Fruit fly (Drosophila melanogaster): ENCODE measurements around the gene CG11970.

The CG11970 gene

dm6 chr3R:9031797-9032418 is 47.4 kb downstream of the CG11970 start:
- TF ChIP-seq fkh (GFP tag; optimal IDR thresholded peaks at IDR 0.05): no peak
- TF ChIP-seq CG4318 (GFP tag; optimal IDR thresholded peaks at IDR 0.05): peak; percentile 98
- peak; percentile 97 for TF ChIP-seq CG11294 (GFP tag; IDR thresholded peaks at IDR 0.05)
- TF ChIP-seq salr (GFP tag; optimal IDR thresholded peaks at IDR 0.05): peak; percentile 97 to 99
- TF ChIP-seq svp (GFP tag): peak; percentile 99
- TF ChIP-seq CG6854 (GFP tag; optimal IDR thresholded peaks at IDR 0.05): peak; percentile 97
- TF ChIP-seq Eip78C (GFP tag): peak; percentile 100
- peak; percentile 95 for TF ChIP-seq CG8319 (GFP tag; optimal IDR thresholded peaks at IDR 0.05)
- peak; percentile 98 for TF ChIP-seq CG6808 (GFP tag; optimal IDR thresholded peaks at IDR 0.05)
- peak; percentile 98 for TF ChIP-seq CG11762 (GFP tag; optimal IDR thresholded peaks at IDR 0.05; ENCODE audit: insufficient read depth)
- peak; percentile 100 for TF ChIP-seq CG8119 (GFP tag; IDR thresholded peaks at IDR 0.05)
- TF ChIP-seq Sox14 (GFP tag; optimal IDR thresholded peaks at IDR 0.05): peak; percentile 99
- TF ChIP-seq CG3032 (tag; optimal IDR thresholded peaks at IDR 0.05): peak; percentile 98
- TF ChIP-seq net (GFP tag; optimal IDR thresholded peaks at IDR 0.05): peak; percentile 99
- peak; percentile 97 for TF ChIP-seq CG34406 (GFP tag; optimal IDR thresholded peaks at IDR 0.05)
- TF ChIP-seq dac (GFP tag; optimal IDR thresholded peaks at IDR 0.05): peak; percentile 99
- peak; percentile 99 for TF ChIP-seq CG6163 (GFP tag; IDR thresholded peaks at IDR 0.05)
- TF ChIP-seq CG10669 (GFP tag; optimal IDR thresholded peaks at IDR 0.05): peak; percentile 99
- peak; percentile 94 for TF ChIP-seq Sox15 (GFP tag; optimal IDR thresholded peaks at IDR 0.05)
- TF ChIP-seq acj6 (GFP tag; optimal IDR thresholded peaks at IDR 0.05): peak; percentile 98
- peak; percentile 97 for TF ChIP-seq CG9139 (GFP tag; optimal IDR thresholded peaks at IDR 0.05)
- peak; percentile 98 for TF ChIP-seq CG16779 (tag; optimal IDR thresholded peaks at IDR 0.05)
- peak; percentile 97 for TF ChIP-seq vri (GFP tag; optimal IDR thresholded peaks at IDR 0.05)
- TF ChIP-seq Ets96B (tag; optimal IDR thresholded peaks at IDR 0.05): peak; percentile 99
- peak; percentile 98 to 99 for TF ChIP-seq ss (GFP tag; optimal IDR thresholded peaks at IDR 0.05)
- TF ChIP-seq fd85E (GFP tag; optimal IDR thresholded peaks at IDR 0.05): peak; percentile 95
- TF ChIP-seq CG7368 (GFP tag; optimal IDR thresholded peaks at IDR 0.05): peak; percentile 98
- TF ChIP-seq topi (GFP tag; optimal IDR thresholded peaks at IDR 0.05): peak; percentile 97
- TF ChIP-seq spab (GFP tag; optimal IDR thresholded peaks at IDR 0.05): peak; percentile 99
- peak; percentile 99 for TF ChIP-seq OdsH (GFP tag; optimal IDR thresholded peaks at IDR 0.05)
- peak; percentile 98 for TF ChIP-seq Sox102F (GFP tag; optimal IDR thresholded peaks at IDR 0.05)
- TF ChIP-seq Smox (GFP tag; optimal IDR thresholded peaks at IDR 0.05): peak; percentile 96
- TF ChIP-seq Eip93F (GFP tag; optimal IDR thresholded peaks at IDR 0.05): peak; percentile 94
- TF ChIP-seq Eip75B (GFP tag; optimal IDR thresholded peaks at IDR 0.05): peak; percentile 99
- peak; percentile 99 for TF ChIP-seq Lpt (GFP tag; optimal IDR thresholded peaks at IDR 0.05)
- peak; percentile 97 for TF ChIP-seq dsx (GFP tag; optimal IDR thresholded peaks at IDR 0.05; ENCODE audit: poor library complexity, severe bottlenecking)
- TF ChIP-seq Blimp-1 (GFP tag; optimal IDR thresholded peaks at IDR 0.05): peak; percentile 78
- peak; percentile 97 for TF ChIP-seq Hr39 (GFP tag; optimal IDR thresholded peaks at IDR 0.05)
- peak; percentile 100 for TF ChIP-seq CG32006 (GFP tag; optimal IDR thresholded peaks at IDR 0.05)
- peak; percentile 99 for TF ChIP-seq CG3919 (GFP tag; optimal IDR thresholded peaks at IDR 0.05)
- peak; percentile 98 for TF ChIP-seq achi (GFP tag; optimal IDR thresholded peaks at IDR 0.05)
- TF ChIP-seq cyc (GFP tag; optimal IDR thresholded peaks at IDR 0.05): peak; percentile 98
- TF ChIP-seq esn (GFP tag; optimal IDR thresholded peaks at IDR 0.05): peak; percentile 98
- TF ChIP-seq eg (GFP tag; IDR thresholded peaks at IDR 0.05): peak; percentile 99
- TF ChIP-seq fd59A (GFP tag; optimal IDR thresholded peaks at IDR 0.05): peak; percentile 98
- peak; percentile 98 for TF ChIP-seq CG6792 (GFP tag; optimal IDR thresholded peaks at IDR 0.05)
- TF ChIP-seq Hr4 (GFP tag; optimal IDR thresholded peaks at IDR 0.05): peak; percentile 99
- TF ChIP-seq pdm3 (GFP tag; optimal IDR thresholded peaks at IDR 0.05): peak; percentile 99
- peak; percentile 99 for TF ChIP-seq CG10631 (GFP tag; optimal IDR thresholded peaks at IDR 0.05)
- TF ChIP-seq Gug (GFP tag; IDR thresholded peaks at IDR 0.05): peak; percentile 98
- TF ChIP-seq CG11902 (GFP tag; optimal IDR thresholded peaks at IDR 0.05): peak; percentile 96
